Worm (Caenorhabditis elegans) whole organism, mixed stage, embryonic: ENCODE measurements around the gene srw-20.

Source experiments
- ceh-83 ChIP-seq: fragments of 200-800 bp; sonication (Bioruptor generic); optimal IDR thresholded peaks from 2 replicates; lab custom pipeline; 2018; ENCODE audit warnings: mild to moderate bottlenecking, missing genetic modification characterization, missing compliant biosample characterization
- elt-3 ChIP-seq: fragments of 150-350 bp; optimal IDR thresholded peaks from 2 replicates; lab custom pipeline; 2014; ENCODE audit warnings: missing biosample characterization, missing genetic modification characterization
- lin-32 ChIP-seq: fragments of 200-800 bp; sonication (Bioruptor generic); optimal IDR thresholded peaks from 2 replicates; lab custom pipeline; 2018; ENCODE audit warnings: mild to moderate bottlenecking, missing genetic modification characterization, missing compliant biosample characterization
- nhr-237 ChIP-seq: fragments of 150-350 bp; optimal IDR thresholded peaks from 2 replicates; lab custom pipeline; 2014; ENCODE audit warnings: missing biosample characterization, missing genetic modification characterization
- nhr-76 ChIP-seq: sonication (generic microtip); optimal IDR thresholded peaks from 2 replicates; lab custom pipeline; 2017; ENCODE audit warnings: missing biosample characterization, missing genetic modification characterization
- pha-4 ChIP-seq: fragments of 150-350 bp; optimal IDR thresholded peaks from 2 replicates; lab custom pipeline; 2018; ENCODE audit warnings: missing biosample characterization, missing genetic modification reagents, missing genetic modification characterization
- snpc-4 ChIP-seq: fragments of 150-350 bp; optimal IDR thresholded peaks from 2 replicates; lab custom pipeline; 2014; ENCODE audit warnings: missing biosample characterization, missing genetic modification characterization
- sptf-1 ChIP-seq: sonication (generic microtip); optimal IDR thresholded peaks from 2 replicates; lab custom pipeline; 2017; ENCODE audit warnings: mild to moderate bottlenecking, missing genetic modification characterization, moderate library complexity, missing compliant biosample characterization
- ztf-11 ChIP-seq: fragments of 150-350 bp; optimal IDR thresholded peaks from 2 replicates; lab custom pipeline; 2014; ENCODE audit warnings: missing biosample characterization, missing genetic modification characterization

- no peak for TF ChIP-seq elt-3 (tag; lab: Kevin White, UChicago)
- no peak for TF ChIP-seq snpc-4 (tag; lab: Kevin White, UChicago)
- no peak for TF ChIP-seq lin-32 (GFP tag; lab: Kevin White, UChicago)
- no peak for TF ChIP-seq pha-4 (tag; lab: Kevin White, UChicago)
- TF ChIP-seq nhr-237 (tag; lab: Kevin White, UChicago): no peak
- no peak for TF ChIP-seq ztf-11
- no peak for TF ChIP-seq sptf-1 (tag; lab: Kevin White, UChicago)
- TF ChIP-seq ceh-83: no peak
- TF ChIP-seq nhr-76 (tag; lab: Kevin White, UChicago): no peak
Measured at ce11 chrV:17042263-17042662, 37.4 kb downstream of the srw-20 start, which contains the start of gene hpo-33.
